Worm (Caenorhabditis elegans) whole organism, L4/young adult: ENCODE measurements around the gene ttr-36.

Experiments
- W03F9.2 ChIP-seq: fragments of 150-350 bp; optimal IDR thresholded peaks from 2 replicates; lab custom pipeline; 2014; ENCODE audit warnings: missing biosample characterization, missing genetic modification characterization
- him-1 ChIP-seq: sonication (generic microtip); optimal IDR thresholded peaks from 2 replicates; lab custom pipeline; 2016; ENCODE audit warnings: missing genotype, missing genetic modification reagents, missing genetic modification characterization, missing compliant biosample characterization

ce11 chrX:6543665-6544064, 32.9 kb downstream of the ttr-36 start:
- TF ChIP-seq him-1 (tag; lab: Kevin White, UChicago) (no peak), W03F9.2 (tag; lab: Kevin White, UChicago) (no peak)
